Worm (Caenorhabditis elegans) whole organism, L4 larva: Measurements from ENCODE around the gene ceh-88.

ENCODE experiments used
- D1046.2 ChIP-seq: fragments of 200-800 bp; sonication (Bioruptor generic); IDR thresholded peaks from 2 replicates; pipeline ENCODE4 v1.3.6; 2022; ENCODE audit warnings: missing genetic modification characterization, missing compliant biosample characterization
- F26F4.8 ChIP-seq: fragments of 200-800 bp; sonication (Bioruptor generic); conservative IDR thresholded peaks from 2 replicates; pipeline ENCODE4 v1.3.6; 2022; ENCODE audit warnings: missing genetic modification characterization, missing compliant biosample characterization
- T20F7.1 ChIP-seq: fragments of 200-800 bp; sonication (Bioruptor generic); optimal IDR thresholded peaks from 2 replicates; lab custom pipeline; 2018; ENCODE audit warnings: mild to moderate bottlenecking, missing genetic modification characterization, missing compliant biosample characterization
- Y105C5A.15 ChIP-seq: fragments of 200-800 bp; sonication (Bioruptor generic); IDR thresholded peaks from 2 replicates; pipeline ENCODE4 v1.3.6; 2022; ENCODE audit warnings: missing genetic modification characterization, missing compliant biosample characterization
- Y48G9A.11 ChIP-seq: fragments of 200-800 bp; sonication (Bioruptor generic); IDR thresholded peaks from 2 replicates; pipeline ENCODE4 v1.3.6; 2022; ENCODE audit warnings: missing genetic modification reagents, missing genetic modification characterization, missing compliant biosample characterization
- aha-1 ChIP-seq: fragments of 150-350 bp; peaks from one replicate; lab custom pipeline; 2014; ENCODE audit warnings: missing biosample characterization, missing genetic modification characterization
- attf-4 ChIP-seq: sonication (generic microtip); optimal IDR thresholded peaks from 3 replicates; lab custom pipeline; 2017; ENCODE audit warnings: missing biosample characterization, missing genetic modification characterization
- cey-2 ChIP-seq: sonication (generic microtip); optimal IDR thresholded peaks from 3 replicates; lab custom pipeline; 2017; ENCODE audit warnings: missing genetic modification characterization, mild to moderate bottlenecking, missing compliant biosample characterization, antibody characterized with exemption, borderline replicate concordance; ENCODE audit not compliant: insufficient read depth
- daf-16 ChIP-seq, 3 experiments: sonication (generic microtip); optimal IDR thresholded peaks; 2 replicates each; lab custom pipeline; 2016 to 2017; ENCODE audit warnings: missing genetic modification characterization in 3 of 3, missing genetic modification reagents in 3 of 3, mild to moderate bottlenecking in 2 of 3, missing compliant biosample characterization in 2 of 3, missing biosample characterization in 1 of 3, moderate library complexity in 1 of 3
- dmd-6 ChIP-seq: fragments of 200-800 bp; sonication (Bioruptor generic); IDR thresholded peaks from 2 replicates; pipeline ENCODE4 v1.3.6; 2022; ENCODE audit warnings: missing genetic modification reagents, missing genetic modification characterization, missing compliant biosample characterization
- dmd-8 ChIP-seq: fragments of 200-800 bp; sonication (Bioruptor generic); IDR thresholded peaks from 2 replicates; pipeline ENCODE4 v1.3.6; 2022; ENCODE audit warnings: missing genetic modification characterization, missing compliant biosample characterization
- dve-1 ChIP-seq: sonication (generic microtip); optimal IDR thresholded peaks from 2 replicates; lab custom pipeline; 2017; ENCODE audit warnings: antibody characterized with exemption, mild to moderate bottlenecking, missing genetic modification characterization, missing compliant biosample characterization; ENCODE audit not compliant: insufficient read depth
- fkh-10 ChIP-seq: fragments of 150-350 bp; optimal IDR thresholded peaks from 2 replicates; lab custom pipeline; 2014; ENCODE audit warnings: missing biosample characterization, missing genetic modification reagents, missing genetic modification characterization
- hif-1 ChIP-seq, 2 experiments: sonication (generic microtip); optimal IDR thresholded peaks; 2 replicates each; lab custom pipeline; 2016 to 2017; ENCODE audit warnings: missing compliant biosample characterization in 2 of 2, missing genetic modification characterization in 2 of 2, missing genetic modification reagents in 2 of 2, missing genotype in 2 of 2, mild to moderate bottlenecking in 1 of 2
- hlh-11 ChIP-seq: fragments of 200-800 bp; sonication (Bioruptor generic); optimal IDR thresholded peaks from 2 replicates; lab custom pipeline; 2018; ENCODE audit warnings: mild to moderate bottlenecking, missing genetic modification characterization, missing compliant biosample characterization
- hlh-30 ChIP-seq: sonication (generic microtip); optimal IDR thresholded peaks from 2 replicates; lab custom pipeline; 2017; ENCODE audit warnings: antibody characterized with exemption, mild to moderate bottlenecking, missing genetic modification characterization, missing compliant biosample characterization; ENCODE audit not compliant: insufficient read depth
- hmg-1.1 ChIP-seq: fragments of 200-800 bp; sonication (Bioruptor generic); IDR thresholded peaks from 2 replicates; pipeline ENCODE4 v1.3.6; 2022; ENCODE audit warnings: missing genetic modification reagents, missing genetic modification characterization, missing compliant biosample characterization
- lin-38 ChIP-seq: fragments of 200-800 bp; sonication (Bioruptor generic); IDR thresholded peaks from 2 replicates; pipeline ENCODE4 v1.3.6; 2022; ENCODE audit warnings: missing genetic modification reagents, missing genetic modification characterization, missing compliant biosample characterization
- lsy-2 ChIP-seq, 2 experiments: fragments of 150-350 bp in 1 of 2; sonication (generic microtip) in 1 of 2; optimal IDR thresholded peaks; 2 replicates each; lab custom pipeline; 2014 to 2017; ENCODE audit warnings: missing biosample characterization in 2 of 2, missing genetic modification characterization in 2 of 2
- madf-9 ChIP-seq: fragments of 200-800 bp; sonication (Bioruptor generic); conservative IDR thresholded peaks from 2 replicates; pipeline ENCODE4 v1.3.6; 2022; ENCODE audit warnings: missing genetic modification reagents, missing genetic modification characterization, missing compliant biosample characterization
- mdl-1 ChIP-seq, 2 experiments: fragments of 150-350 bp in 1 of 2; sonication (generic microtip) in 1 of 2; optimal IDR thresholded peaks; 2 replicates each; lab custom pipeline; 2014 to 2017; ENCODE audit warnings: missing biosample characterization in 2 of 2, missing genetic modification characterization in 2 of 2
- mdt-29 ChIP-seq: fragments of 200-800 bp; sonication (Bioruptor generic); IDR thresholded peaks from 2 replicates; pipeline ENCODE4 v1.3.6; 2022; ENCODE audit warnings: missing genetic modification reagents, missing genetic modification characterization, missing compliant biosample characterization
- mep-1 ChIP-seq: fragments of 150-350 bp; sonication (generic microtip); optimal IDR thresholded peaks from 3 replicates; lab custom pipeline; 2014; ENCODE audit warnings: missing biosample characterization, missing genetic modification characterization
- mes-2 ChIP-seq: sonication (generic microtip); optimal IDR thresholded peaks from 2 replicates; lab custom pipeline; 2016; ENCODE audit warnings: missing genotype, mild to moderate bottlenecking, missing genetic modification characterization, missing compliant biosample characterization; ENCODE audit not compliant: poor library complexity, severe bottlenecking
- mxl-3 ChIP-seq: fragments of 200-800 bp; sonication (Bioruptor generic); optimal IDR thresholded peaks from 2 replicates; lab custom pipeline; 2018; ENCODE audit warnings: mild to moderate bottlenecking, missing genetic modification characterization, missing compliant biosample characterization
- nhr-111 ChIP-seq: fragments of 200-800 bp; sonication (Bioruptor generic); optimal IDR thresholded peaks from 2 replicates; lab custom pipeline; 2018; ENCODE audit warnings: mild to moderate bottlenecking, missing genetic modification characterization, missing compliant biosample characterization
- nhr-237 ChIP-seq: sonication (generic microtip); optimal IDR thresholded peaks from 2 replicates; lab custom pipeline; 2017; ENCODE audit warnings: missing biosample characterization, missing genetic modification characterization
- nhr-28 ChIP-seq: fragments of 150-350 bp; optimal IDR thresholded peaks from 2 replicates; lab custom pipeline; 2014; ENCODE audit warnings: missing biosample characterization, missing genetic modification characterization
- nhr-41 ChIP-seq: fragments of 200-800 bp; sonication (Bioruptor generic); IDR thresholded peaks from 2 replicates; pipeline ENCODE4 v1.3.6; 2022; ENCODE audit warnings: missing genetic modification reagents, missing genetic modification characterization, missing compliant biosample characterization
- nhr-6 ChIP-seq: fragments of 150-350 bp; optimal IDR thresholded peaks from 2 replicates; lab custom pipeline; 2014; ENCODE audit warnings: missing biosample characterization, missing genetic modification characterization
- pqm-1 ChIP-seq: sonication (generic microtip); optimal IDR thresholded peaks from 2 replicates; lab custom pipeline; 2017; ENCODE audit warnings: missing biosample characterization, missing genetic modification characterization
- rbr-2 ChIP-seq: sonication (generic microtip); optimal IDR thresholded peaks from 2 replicates; lab custom pipeline; 2016; ENCODE audit warnings: missing genotype, missing genetic modification characterization, missing compliant biosample characterization
- snpc-1.2 ChIP-seq: fragments of 200-800 bp; sonication (Bioruptor generic); IDR thresholded peaks from 2 replicates; pipeline ENCODE4 v1.3.6; 2022; ENCODE audit warnings: missing genetic modification reagents, missing genetic modification characterization, missing compliant biosample characterization
- unc-130 ChIP-seq: sonication (generic microtip); optimal IDR thresholded peaks from 2 replicates; lab custom pipeline; 2016; ENCODE audit warnings: missing genetic modification reagents, missing genetic modification characterization, missing compliant biosample characterization
- unc-62 ChIP-seq, 3 experiments: fragments of 150-350 bp in 1 of 3; sonication (generic microtip); optimal IDR thresholded peaks in 2 of 3; peaks in 1 of 3; 1 replicate in 1 of 3; 2 replicates in 2 of 3; lab custom pipeline; 2014 to 2017; ENCODE audit warnings: missing biosample characterization in 3 of 3, missing genetic modification characterization in 3 of 3, missing genetic modification reagents in 3 of 3, missing genotype in 1 of 3
- ztf-11 ChIP-seq: fragments of 150-350 bp; optimal IDR thresholded peaks from 2 replicates; lab custom pipeline; 2014; ENCODE audit warnings: missing biosample characterization, missing genetic modification characterization

ceh-88 gene

ce11 chrIV:17320445-17320844 is 8.5 kb upstream of the ceh-88 start, which contains the start of gene C49C3.4:
Gene C49C3.4, plus strand, starts transcription at chrIV:17320795.
- no peak for TF ChIP-seq daf-16 (GFP tag; optimal IDR thresholded peaks at IDR 0.05; lab: Kevin White, UChicago)
- peak; percentile 35 for TF ChIP-seq daf-16 (tag; optimal IDR thresholded peaks at IDR 0.05; lab: Kevin White, UChicago)
- no peak for TF ChIP-seq nhr-41
- TF ChIP-seq dmd-6 (GFP tag; lab: Robert Waterston, UW), result peak; percentile 28; the same call in 1 of the 2 replicates
- no peak for TF ChIP-seq ztf-11 (tag; lab: Kevin White, UChicago)
- no peak for TF ChIP-seq Y48G9A.11 (GFP tag; lab: Robert Waterston, UW)
- peak; percentile 7 for TF ChIP-seq hlh-11 (tag; lab: Kevin White, UChicago)
- no peak for TF ChIP-seq mdl-1 (tag; optimal IDR thresholded peaks at IDR 0.05; lab: Kevin White, UChicago)
- peak; percentile 79 for TF ChIP-seq nhr-28
- peak; percentile 96 for TF ChIP-seq pqm-1 (tag; lab: Kevin White, UChicago)

- TF ChIP-seq daf-16 (GFP tag; optimal IDR thresholded peaks at IDR 0.05; lab: Kevin White, UChicago), result no peak
- TF ChIP-seq daf-16 (tag; optimal IDR thresholded peaks at IDR 0.05; lab: Kevin White, UChicago), result peak; percentile 1
- TF ChIP-seq mes-2, result peak; percentile 28
- TF ChIP-seq lsy-2 (tag; optimal IDR thresholded peaks at IDR 0.05; lab: Kevin White, UChicago), result peak in 1 of 2 experiments; percentile 42
- TF ChIP-seq snpc-1.2 (GFP tag; lab: Robert Waterston, UW), result peak; percentile 61; the same call in 1 of the 2 replicates
- peak; percentile 72 for TF ChIP-seq lin-38 (GFP tag; lab: Robert Waterston, UW)
- no peak for TF ChIP-seq madf-9 (GFP tag; lab: Robert Waterston, UW)
- TF ChIP-seq, all 104 proteins: peak for 5
Measured at ce11 chrIV:17331100-17331577, 2.2 kb downstream of the ceh-88 start, which contains the start of gene C49C3.6. Gene C49C3.6, plus strand, starts transcription at chrIV:17331527.

- TF ChIP-seq nhr-237 (tag; lab: Kevin White, UChicago) (no peak), Y105C5A.15 (no peak), nhr-6 (tag; lab: Kevin White, UChicago) (no peak), aha-1 (tag; lab: Kevin White, UChicago) (peak; percentile 86), nhr-111 (GFP tag; lab: Kevin White, UChicago) (no peak)
Measured at ce11 chrIV:17332261-17332660, 3.3 kb downstream of the ceh-88 start, which contains the start of gene C49C3.7. Gene C49C3.7, plus strand, starts transcription at chrIV:17332561.

- TF ChIP-seq dve-1 (tag; lab: Kevin White, UChicago), result peak; percentile 45
- TF ChIP-seq hlh-11 (tag; lab: Kevin White, UChicago), result peak; percentile 28
- TF ChIP-seq dmd-8 (GFP tag; lab: Robert Waterston, UW), result no peak
- TF ChIP-seq lin-38 (GFP tag; lab: Robert Waterston, UW), result peak; percentile 48; the same call in 1 of the 2 replicates
- TF ChIP-seq mdl-1 (tag; optimal IDR thresholded peaks at IDR 0.05; lab: Kevin White, UChicago), result peak in 1 of 2 experiments; percentile 10
- no peak for TF ChIP-seq mdt-29 (GFP tag; lab: Robert Waterston, UW)
- TF ChIP-seq cey-2, result no peak
- no peak for TF ChIP-seq T20F7.1 (GFP tag; lab: Kevin White, UChicago)
- 0 out of 2 replicates have a peak, but pooled peaks have one; percentile 8 for TF ChIP-seq hmg-1.1 (GFP tag; lab: Robert Waterston, UW)
- TF ChIP-seq rbr-2, result peak; percentile 10
- no peak for TF ChIP-seq dmd-6 (GFP tag; lab: Robert Waterston, UW)
- peak in 1 of 2 experiments; percentile 54 for TF ChIP-seq lsy-2 (tag; optimal IDR thresholded peaks at IDR 0.05; lab: Kevin White, UChicago)
- peak; percentile 42 for TF ChIP-seq mep-1 (tag; lab: Kevin White, UChicago)
- TF ChIP-seq D1046.2 (GFP tag; lab: Robert Waterston, UW), result no peak
- TF ChIP-seq nhr-28, result peak; percentile 21
- no peak for TF ChIP-seq fkh-10 (GFP tag; lab: Kevin White, UChicago)
- TF ChIP-seq unc-130, result no peak
- TF ChIP-seq unc-62 (GFP tag; optimal IDR thresholded peaks at IDR 0.05 in 1 of 2; lab: Kevin White, UChicago), result peak in 1 of 2 experiments; percentile 80
- TF ChIP-seq unc-62 (tag; optimal IDR thresholded peaks at IDR 0.05; lab: Kevin White, UChicago), result no peak
- TF ChIP-seq daf-16 (GFP tag; optimal IDR thresholded peaks at IDR 0.05; lab: Kevin White, UChicago), result no peak
- TF ChIP-seq daf-16 (tag; optimal IDR thresholded peaks at IDR 0.05; lab: Kevin White, UChicago), result peak; percentile 23
- peak; percentile 96 for TF ChIP-seq hlh-30 (tag; lab: Kevin White, UChicago)
- TF ChIP-seq hif-1 (tag; optimal IDR thresholded peaks at IDR 0.05; lab: Kevin White, UChicago), result peak in 1 of 2 experiments; percentile 83
- TF ChIP-seq mxl-3 (GFP tag; lab: Kevin White, UChicago), result no peak
- TF ChIP-seq mes-2, result peak; percentile 47
- no peak for TF ChIP-seq attf-4 (tag; lab: Kevin White, UChicago)
- no peak for TF ChIP-seq F26F4.8 (GFP tag; lab: Robert Waterston, UW)
Measured at ce11 chrIV:17333542-17334281, 4.7 kb downstream of the ceh-88 start, which contains the start of gene C49C3.15. Gene C49C3.15, plus strand, starts transcription at chrIV:17334231.
